Fruit fly (Drosophila melanogaster): ENCODE measurements around the gene kmg.
A peak's percentile ranks its signal among the peaks of the same experiment; 100 is the strongest.

The kmg gene

dm6 chr2L:13191894-13192293, 31.6 kb downstream of the kmg start, which contains the start of the genes CG16974 and Edem2 (continued):
- no peak for TF ChIP-seq ara (GFP tag; IDR thresholded peaks at IDR 0.05)
- TF ChIP-seq bsh (GFP tag; optimal IDR thresholded peaks at IDR 0.05) = no peak
- TF ChIP-seq pnt (GFP tag; optimal IDR thresholded peaks at IDR 0.05) = peak; percentile 27
- no peak for TF ChIP-seq twi (tag; optimal IDR thresholded peaks at IDR 0.05)
- TF ChIP-seq tup (GFP tag; optimal IDR thresholded peaks at IDR 0.05) = peak; percentile 66
- TF ChIP-seq CG7839 (tag; optimal IDR thresholded peaks at IDR 0.05) = no peak
- peak; percentile 40; the same call in 1 of the 3 replicates for TF ChIP-seq CG2889 (GFP tag; IDR thresholded peaks at IDR 0.05)
- TF ChIP-seq CG17568 (GFP tag; optimal IDR thresholded peaks at IDR 0.05) = no peak
- no peak for TF ChIP-seq dimm (GFP tag; IDR thresholded peaks at IDR 0.05)
- TF ChIP-seq CG17912 (GFP tag; optimal IDR thresholded peaks at IDR 0.05) = no peak
- TF ChIP-seq CG7556 (GFP tag; optimal IDR thresholded peaks at IDR 0.05) = no peak
- TF ChIP-seq Oaz (GFP tag; IDR thresholded peaks at IDR 0.05) = 0 out of 2 replicates have a peak, but pooled peaks have one; percentile 11
- TF ChIP-seq sens (GFP tag) = no peak
- no peak for TF ChIP-seq Blimp-1 (GFP tag; optimal IDR thresholded peaks at IDR 0.05)
- TF ChIP-seq repo (GFP tag; optimal IDR thresholded peaks at IDR 0.05) = no peak
- no peak for TF ChIP-seq CG10543 (GFP tag; optimal IDR thresholded peaks at IDR 0.05)
- TF ChIP-seq CG11247 (GFP tag; IDR thresholded peaks at IDR 0.05) = peak; percentile 47; the same call in 1 of the 2 replicates
- peak; percentile 74 for TF ChIP-seq CG12942 (GFP tag; optimal IDR thresholded peaks at IDR 0.05)
- TF ChIP-seq CG17186 (GFP tag; optimal IDR thresholded peaks at IDR 0.05) = peak; percentile 28
- peak; percentile 54 for TF ChIP-seq ems (GFP tag; optimal IDR thresholded peaks at IDR 0.05)
- TF ChIP-seq disco-r (GFP tag; optimal IDR thresholded peaks at IDR 0.05) = no peak
- TF ChIP-seq ind (GFP tag; optimal IDR thresholded peaks at IDR 0.05) = peak; percentile 83
- no peak for TF ChIP-seq oc (tag; optimal IDR thresholded peaks at IDR 0.05)
- no peak for TF ChIP-seq CG4707 (GFP tag; optimal IDR thresholded peaks at IDR 0.05)
- TF ChIP-seq sna (GFP tag; IDR thresholded peaks at IDR 0.05; ENCODE audit: partially characterized antibody) = no peak
- TF ChIP-seq CG8924 (tag; optimal IDR thresholded peaks at IDR 0.05) = peak; percentile 69
- TF ChIP-seq CG18764 (GFP tag; optimal IDR thresholded peaks at IDR 0.05) = peak; percentile 74
- TF ChIP-seq onecut (GFP tag; IDR thresholded peaks at IDR 0.05) = no peak
- TF ChIP-seq vvl (GFP tag; IDR thresholded peaks at IDR 0.05) = peak; percentile 86
- no peak for TF ChIP-seq tx (GFP tag; optimal IDR thresholded peaks at IDR 0.05)
- peak; percentile 70 for TF ChIP-seq CG17328 (GFP tag; IDR thresholded peaks at IDR 0.05)
- no peak for TF ChIP-seq Deaf1 (tag; optimal IDR thresholded peaks at IDR 0.05)
- TF ChIP-seq CG12744 (GFP tag; optimal IDR thresholded peaks at IDR 0.05) = no peak
- TF ChIP-seq Dek (tag; optimal IDR thresholded peaks at IDR 0.05) = peak; percentile 74
- TF ChIP-seq pfk (GFP tag; optimal IDR thresholded peaks at IDR 0.05) = no peak
- TF ChIP-seq hkb (optimal IDR thresholded peaks at IDR 0.05) = no peak
- TF ChIP-seq hkb (GFP tag; IDR thresholded peaks at IDR 0.05) = peak; percentile 69
- no peak for TF ChIP-seq D19B (GFP tag; optimal IDR thresholded peaks at IDR 0.05)
- peak; percentile 49 for TF ChIP-seq Rx (GFP tag; IDR thresholded peaks at IDR 0.05)
- TF ChIP-seq crp (GFP tag; optimal IDR thresholded peaks at IDR 0.05) = peak in 1 of 2 experiments; percentile 73
- TF ChIP-seq ATbp (GFP tag; optimal IDR thresholded peaks at IDR 0.05) = no peak
- no peak for TF ChIP-seq Stat92E (GFP tag; optimal IDR thresholded peaks at IDR 0.05)
- TF ChIP-seq CG31224 (GFP tag; IDR thresholded peaks at IDR 0.05) = peak; percentile 72
- no peak for TF ChIP-seq Bgb (GFP tag; IDR thresholded peaks at IDR 0.05; ENCODE audit: partially characterized antibody)
- TF ChIP-seq CG12104 (GFP tag; optimal IDR thresholded peaks at IDR 0.05) = peak; percentile 60
- TF ChIP-seq CG4617 (GFP tag; optimal IDR thresholded peaks at IDR 0.05; ENCODE audit: borderline replicate concordance) = peak; percentile 90
- peak; percentile 30 for TF ChIP-seq fd3F (GFP tag; optimal IDR thresholded peaks at IDR 0.05)
- no peak for TF ChIP-seq nerfin-2 (GFP tag; IDR thresholded peaks at IDR 0.05; ENCODE audit: partially characterized antibody)
- peak; percentile 79 for TF ChIP-seq az2 (GFP tag; optimal IDR thresholded peaks at IDR 0.05)
- peak; percentile 73; the same call in 1 of the 2 replicates for TF ChIP-seq ranshi (GFP tag; IDR thresholded peaks at IDR 0.05)
- TF ChIP-seq aop (GFP tag; IDR thresholded peaks at IDR 0.05) = no peak

Data from whole organism, embryonic.